Worm (Caenorhabditis elegans) whole organism, L2 larva: Measurements from ENCODE around the gene fbxa-158.

Source experiments
- ZK546.5 ChIP-seq: sonication (generic microtip); optimal IDR thresholded peaks from 2 replicates; lab custom pipeline; 2017; ENCODE audit warnings: missing biosample characterization, missing genetic modification characterization
- aly-2 ChIP-seq: fragments of 150-350 bp; optimal IDR thresholded peaks from 2 replicates; lab custom pipeline; 2014; ENCODE audit warnings: missing biosample characterization, missing genetic modification characterization
- fos-1 ChIP-seq: fragments of 150-350 bp; optimal IDR thresholded peaks from 2 replicates; lab custom pipeline; 2014; ENCODE audit warnings: missing biosample characterization, missing genetic modification characterization
- mdl-1 ChIP-seq, 2 experiments: fragments of 150-350 bp in 1 of 2; sonication (generic microtip) in 1 of 2; optimal IDR thresholded peaks; 2 replicates each; lab custom pipeline; 2017; ENCODE audit warnings: missing biosample characterization in 2 of 2, missing genetic modification characterization in 2 of 2
- nhr-6 ChIP-seq: fragments of 150-350 bp; optimal IDR thresholded peaks from 2 replicates; lab custom pipeline; 2014; ENCODE audit warnings: missing biosample characterization, missing genetic modification characterization
- snpc-4 ChIP-seq: fragments of 150-350 bp; optimal IDR thresholded peaks from 2 replicates; lab custom pipeline; 2014; ENCODE audit warnings: missing biosample characterization, missing genetic modification characterization
- unc-55 ChIP-seq: fragments of 150-350 bp; sonication (generic microtip); optimal IDR thresholded peaks from 3 replicates; lab custom pipeline; 2014; ENCODE audit warnings: missing biosample characterization, missing genetic modification reagents, missing genetic modification characterization

DNA sequence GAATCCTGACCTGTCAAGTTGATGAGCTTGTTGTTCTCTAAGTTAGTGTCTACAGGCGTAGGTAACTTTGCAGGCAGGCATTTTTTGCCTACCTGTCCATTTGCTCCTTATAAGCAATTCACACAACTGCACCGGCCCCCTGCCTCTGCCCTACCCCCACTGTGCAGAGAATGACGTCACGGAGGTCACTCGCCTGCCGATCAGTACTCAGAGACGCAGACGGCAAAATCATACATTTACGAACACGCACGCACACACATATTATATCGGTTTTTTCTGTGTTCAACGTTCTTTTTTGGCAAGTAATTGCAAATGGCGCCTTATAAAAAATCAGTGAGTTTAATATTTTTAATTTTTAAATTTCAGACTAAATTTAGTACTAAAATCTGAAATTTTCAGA lies 42.4 kb upstream of the fbxa-158 start, which contains the start of gene duxl-1:
- TF ChIP-seq fos-1 (tag; lab: Kevin White, UChicago) (peak; percentile 49), mdl-1 (tag; optimal IDR thresholded peaks at IDR 0.05; lab: Kevin White, UChicago) (no peak), aly-2 (tag; lab: Kevin White, UChicago) (no peak), nhr-6 (no peak), ZK546.5 (tag; lab: Kevin White, UChicago) (no peak), snpc-4 (tag; lab: Kevin White, UChicago) (no peak), unc-55 (GFP tag; lab: Kevin White, UChicago) (peak; percentile 24)
